Worm (Caenorhabditis elegans): Measurements from ENCODE around the gene slc-5A12.

Gene slc-5A12

DNA sequence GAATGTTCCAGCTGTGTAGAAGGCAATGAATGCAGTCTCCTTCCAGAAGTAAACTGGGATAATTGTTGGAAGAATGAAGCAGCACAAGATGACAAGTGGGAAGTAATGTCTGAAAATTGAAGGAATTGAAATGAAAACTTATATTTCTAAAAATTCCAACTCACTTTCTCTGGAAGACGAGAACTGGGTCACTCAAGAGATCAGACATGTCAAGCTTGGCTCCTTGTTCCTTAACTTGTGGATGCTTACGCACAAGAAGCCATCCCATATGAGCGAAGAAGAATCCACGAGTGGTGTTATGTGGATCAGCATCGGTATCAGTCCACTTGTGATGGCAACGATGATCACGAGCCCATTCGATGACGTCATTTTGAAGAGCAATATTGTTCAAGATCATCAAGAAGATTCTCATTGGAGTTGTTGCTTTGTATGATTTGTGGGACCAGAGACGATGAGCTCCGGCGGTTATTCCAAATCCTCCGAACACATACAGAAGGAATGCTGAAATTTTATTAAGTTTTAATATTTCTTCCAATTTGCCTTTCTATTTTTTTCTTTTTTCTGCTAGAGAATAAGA is 22.9 kb upstream of the slc-5A12 start:
- TF ChIP-seq lin-26 (GFP tag; IDR thresholded peaks at IDR 0.05) (0 out of 2 replicates have a peak, but pooled peaks have one; percentile 43), madf-8 (GFP tag; conservative IDR thresholded peaks at IDR 0.05) (no peak), unc-62 (GFP tag; optimal IDR thresholded peaks at IDR 0.05) (no peak), ama-1 (optimal IDR thresholded peaks at IDR 0.05) (no peak), ama-1 (GFP tag; optimal IDR thresholded peaks at IDR 0.05) (peak in 1 of 2 experiments; percentile 6), Y53G8AR.9 (GFP tag; conservative IDR thresholded peaks at IDR 0.05) (peak; percentile 68), atf-7 (tag; optimal IDR thresholded peaks at IDR 0.05) (peak; percentile 85), athp-1 (tag; optimal IDR thresholded peaks at IDR 0.05) (no peak), Y95B8A.8 (GFP tag; IDR thresholded peaks at IDR 0.05) (peak; percentile 56; the same call in 1 of the 2 replicates)

DNA sequence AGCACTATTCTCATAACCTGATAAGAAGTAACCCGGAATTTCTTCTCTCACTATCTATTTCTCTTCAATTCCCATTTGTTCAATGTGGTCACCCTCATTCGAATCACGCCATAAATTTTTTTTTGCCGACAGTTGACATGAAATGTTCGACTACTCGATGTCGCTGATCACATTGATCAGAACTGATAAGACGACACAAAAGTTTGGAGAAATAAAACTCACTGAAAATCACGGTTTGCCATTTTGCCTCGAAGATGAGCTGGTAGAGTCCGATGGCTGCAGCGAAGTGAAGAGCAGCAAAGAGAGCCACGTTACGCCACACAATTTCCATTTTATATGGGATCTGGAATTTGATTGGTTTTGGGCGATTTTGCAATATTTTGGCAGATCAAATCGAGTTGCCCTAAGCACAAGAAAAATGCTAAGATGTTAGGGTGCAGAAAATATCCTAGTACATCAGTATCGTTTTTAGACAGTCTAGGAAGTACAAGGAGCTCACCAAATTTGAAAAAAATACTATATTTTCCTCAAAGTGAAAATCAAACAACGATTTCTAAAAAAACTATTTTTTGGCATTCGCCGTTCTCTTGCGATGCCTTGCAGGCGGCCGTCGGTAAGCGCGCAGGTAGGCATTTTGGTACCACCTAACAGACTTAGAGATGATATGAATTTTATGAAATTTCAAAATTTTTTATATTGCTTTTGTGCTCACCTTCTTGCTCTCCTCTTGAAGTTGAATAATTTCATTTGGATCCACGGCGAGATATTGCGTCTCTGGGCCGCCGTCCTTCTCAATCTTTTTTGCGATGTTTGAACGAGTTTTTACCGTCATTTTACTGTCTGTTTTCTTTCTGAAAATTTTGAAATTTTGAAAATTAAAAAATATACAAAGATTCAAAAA is 22.1 kb upstream of the slc-5A12 start, which contains the start of gene fat-6:
Gene fat-6 (minus strand): TSS at position 851 of the 901 bp plus-strand sequence.
- TF ChIP-seq C06A6.2 (GFP tag; conservative IDR thresholded peaks at IDR 0.05) (no peak), aptf-3 (GFP tag; IDR thresholded peaks at IDR 0.05) (no peak), dox-1 (GFP tag; IDR thresholded peaks at IDR 0.05) (0 out of 2 replicates have a peak, but pooled peaks have one; percentile 14), madf-6 (GFP tag; IDR thresholded peaks at IDR 0.05) (0 out of 2 replicates have a peak, but pooled peaks have one; percentile 11), hmg-20 (GFP tag; IDR thresholded peaks at IDR 0.05) (no peak), ekl-4 (GFP tag; IDR thresholded peaks at IDR 0.05) (0 out of 2 replicates have a peak, but pooled peaks have one; percentile 30), let-607 (tag; optimal IDR thresholded peaks at IDR 0.05) (no peak), nhr-80 (tag; optimal IDR thresholded peaks at IDR 0.05) (peak; percentile 43), cebp-1 (GFP tag; IDR thresholded peaks at IDR 0.05) (no peak), cebp-1 (tag; optimal IDR thresholded peaks at IDR 0.05) (peak; percentile 20), dpl-1 (GFP tag; optimal IDR thresholded peaks at IDR 0.05) (no peak), F49E8.2 (tag; optimal IDR thresholded peaks at IDR 0.05; ENCODE audit: insufficient read depth) (no peak), let-526 (GFP tag; IDR thresholded peaks at IDR 0.05) (no peak), Y53G8AR.9 (GFP tag; conservative IDR thresholded peaks at IDR 0.05) (peak; percentile 58; the same call in 1 of the 2 replicates), madf-3 (GFP tag; IDR thresholded peaks at IDR 0.05) (0 out of 2 replicates have a peak, but pooled peaks have one; percentile 65), hrde-1 (tag; optimal IDR thresholded peaks at IDR 0.05; ENCODE audit: borderline replicate concordance) (no peak), ztf-22 (GFP tag; optimal IDR thresholded peaks at IDR 0.05) (no peak), F33H1.4 (GFP tag; IDR thresholded peaks at IDR 0.05) (peak; percentile 8; the same call in 1 of the 2 replicates), B0336.3 (GFP tag; IDR thresholded peaks at IDR 0.05) (peak; percentile 33; the same call in 1 of the 2 replicates), repo-1 (tag; optimal IDR thresholded peaks at IDR 0.05) (peak; percentile 75), mcd-1 (GFP tag; IDR thresholded peaks at IDR 0.05) (peak; percentile 11; the same call in 1 of the 2 replicates), pbrm-1 (GFP tag; IDR thresholded peaks at IDR 0.05) (peak; percentile 44; the same call in 1 of the 2 replicates), atf-7 (tag; optimal IDR thresholded peaks at IDR 0.05) (peak; percentile 8), hmg-1.2 (GFP tag; IDR thresholded peaks at IDR 0.05) (no peak; the same call in 1 of the 2 replicates), B0019.2 (GFP tag; conservative IDR thresholded peaks at IDR 0.05) (no peak)

DNA sequence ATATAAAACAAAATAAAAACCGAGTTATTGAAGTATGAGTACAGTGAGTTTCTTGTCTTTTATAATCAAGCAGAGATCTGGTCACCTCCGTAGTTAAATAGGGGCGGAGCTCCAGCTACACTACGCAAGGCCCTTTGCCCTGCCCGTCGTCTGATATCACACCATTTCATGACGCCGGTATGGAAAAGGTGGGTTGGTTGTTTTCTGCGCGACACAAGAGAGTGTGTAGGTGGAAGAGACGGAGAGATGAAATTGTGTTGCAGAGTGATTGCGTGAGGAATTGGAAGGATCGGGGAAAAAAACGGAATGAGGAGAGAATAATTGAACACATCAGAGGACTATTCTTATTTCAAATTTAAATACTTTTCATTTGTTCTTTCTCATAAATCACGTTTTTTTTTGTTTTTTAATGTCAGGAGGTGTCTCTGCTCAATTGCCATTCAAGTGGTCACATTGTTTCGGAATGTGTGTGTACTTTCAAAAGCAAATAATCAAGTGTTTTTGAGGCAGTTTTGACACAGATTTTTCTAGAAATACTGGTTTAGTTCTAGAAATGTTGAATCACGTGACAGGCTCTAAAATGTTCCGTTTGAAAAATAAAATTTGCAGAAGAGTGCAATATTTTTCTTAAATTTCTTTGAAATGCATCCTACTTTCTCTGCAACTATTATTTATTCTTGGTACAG is 21.3 kb upstream of the slc-5A12 start, which contains the start of gene ZK822.9:
Gene ZK822.9 (plus strand): TSS at position 180 of the 686 bp plus-strand sequence.
- peak; percentile 65 for TF ChIP-seq nhr-80 (tag; optimal IDR thresholded peaks at IDR 0.05)
- 0 out of 2 replicates have a peak, but pooled peaks have one; percentile 17 for TF ChIP-seq Y53G8AR.9 (GFP tag; conservative IDR thresholded peaks at IDR 0.05)
- TF ChIP-seq F57A8.1 (GFP tag; optimal IDR thresholded peaks at IDR 0.05), result no peak
- no peak for TF ChIP-seq snpc-4 (GFP tag; optimal IDR thresholded peaks at IDR 0.05)
- TF ChIP-seq snpc-4 (tag; optimal IDR thresholded peaks at IDR 0.05), result peak in 1 of 4 experiments; percentile 6
- TF ChIP-seq snpc-3.4 (tag; optimal IDR thresholded peaks at IDR 0.05), result peak; percentile 16
- no peak for TF ChIP-seq hlh-12 (tag; optimal IDR thresholded peaks at IDR 0.05)
- TF ChIP-seq ceh-27 (GFP tag; optimal IDR thresholded peaks at IDR 0.05), result peak; percentile 35
- no peak for TF ChIP-seq snpc-1.1 (tag; optimal IDR thresholded peaks at IDR 0.05; ENCODE audit: insufficient read depth)
- TF ChIP-seq egl-44 (GFP tag; IDR thresholded peaks at IDR 0.05), result 0 out of 2 replicates have a peak, but pooled peaks have one; percentile 8
- peak; percentile 79 for TF ChIP-seq hsf-1 (GFP tag; IDR thresholded peaks at IDR 0.05)
- peak; percentile 63 for TF ChIP-seq hmg-1.2 (GFP tag; IDR thresholded peaks at IDR 0.05)
- no peak for TF ChIP-seq let-526 (GFP tag; IDR thresholded peaks at IDR 0.05)
- peak; percentile 9 for TF ChIP-seq unc-62 (GFP tag; optimal IDR thresholded peaks at IDR 0.05)
